Worm (Caenorhabditis elegans) whole organism, late embryonic: ENCODE results near the gene zip-1.

ENCODE experiments used
- C38D4.7 ChIP-seq: fragments of 200-800 bp; sonication (Bioruptor generic); optimal IDR thresholded peaks from 2 replicates; lab custom pipeline; 2018; ENCODE audit warnings: mild to moderate bottlenecking, missing genetic modification characterization, moderate library complexity, missing compliant biosample characterization
- F13H6.1 ChIP-seq: sonication (generic microtip); optimal IDR thresholded peaks from 2 replicates; lab custom pipeline; 2016; ENCODE audit warnings: missing genetic modification characterization, missing compliant biosample characterization
- Y22D7AL.16 ChIP-seq: sonication (generic microtip); optimal IDR thresholded peaks from 2 replicates; lab custom pipeline; 2016; ENCODE audit warnings: missing genetic modification characterization, missing compliant biosample characterization
- ceh-18 ChIP-seq: sonication (generic microtip); optimal IDR thresholded peaks from 2 replicates; lab custom pipeline; 2016; ENCODE audit warnings: missing genetic modification characterization, missing compliant biosample characterization
- ceh-45 ChIP-seq: fragments of 200-800 bp; sonication (Bioruptor generic); IDR thresholded peaks from 2 replicates; pipeline ENCODE4 v1.3.6; 2022; ENCODE audit warnings: missing genetic modification reagents, missing genetic modification characterization, missing compliant biosample characterization
- ceh-48 ChIP-seq: sonication (generic microtip); optimal IDR thresholded peaks from 2 replicates; lab custom pipeline; 2016; ENCODE audit warnings: missing genetic modification characterization, inconsistent platforms, missing compliant biosample characterization
- elt-2 ChIP-seq: sonication (generic microtip); optimal IDR thresholded peaks from 2 replicates; lab custom pipeline; 2016; ENCODE audit warnings: missing genetic modification reagents, missing genetic modification characterization, missing compliant biosample characterization
- ets-4 ChIP-seq: sonication (generic microtip); optimal IDR thresholded peaks from 2 replicates; lab custom pipeline; 2016; ENCODE audit warnings: missing genetic modification characterization, missing compliant biosample characterization
- fkh-10 ChIP-seq: fragments of 150-350 bp; optimal IDR thresholded peaks from 2 replicates; lab custom pipeline; 2014; ENCODE audit warnings: missing biosample characterization, missing genetic modification reagents, missing genetic modification characterization
- fkh-6 ChIP-seq: sonication (generic microtip); optimal IDR thresholded peaks from 2 replicates; lab custom pipeline; 2016; ENCODE audit warnings: missing genetic modification characterization, missing compliant biosample characterization
- hlh-13 ChIP-seq: fragments of 200-800 bp; sonication (Bioruptor generic); optimal IDR thresholded peaks from 2 replicates; lab custom pipeline; 2018; ENCODE audit warnings: mild to moderate bottlenecking, missing genetic modification characterization, missing compliant biosample characterization
- hlh-15 ChIP-seq: sonication (generic microtip); optimal IDR thresholded peaks from 2 replicates; lab custom pipeline; 2016; ENCODE audit warnings: missing genetic modification characterization, missing compliant biosample characterization
- hlh-30 ChIP-seq: sonication (generic microtip); optimal IDR thresholded peaks from 2 replicates; lab custom pipeline; 2017; ENCODE audit warnings: antibody characterized with exemption, missing genetic modification characterization, missing compliant biosample characterization; ENCODE audit not compliant: insufficient read depth
- hlh-6 ChIP-seq: sonication (generic microtip); optimal IDR thresholded peaks from 2 replicates; lab custom pipeline; 2016; ENCODE audit warnings: missing genotype, missing genetic modification characterization, missing compliant biosample characterization
- hlh-8 ChIP-seq: sonication (generic microtip); optimal IDR thresholded peaks from 2 replicates; lab custom pipeline; 2016; ENCODE audit warnings: missing genotype, missing genetic modification characterization, missing compliant biosample characterization
- lim-6 ChIP-seq: sonication (generic microtip); optimal IDR thresholded peaks from 2 replicates; lab custom pipeline; 2016; ENCODE audit warnings: missing genetic modification characterization, missing compliant biosample characterization
- lin-11 ChIP-seq: fragments of 200-800 bp; sonication (Bioruptor generic); optimal IDR thresholded peaks from 2 replicates; lab custom pipeline; 2018; ENCODE audit warnings: mild to moderate bottlenecking, missing genetic modification characterization, missing compliant biosample characterization
- madf-2 ChIP-seq: sonication (generic microtip); optimal IDR thresholded peaks from 2 replicates; lab custom pipeline; 2017; ENCODE audit warnings: missing genetic modification characterization, missing compliant biosample characterization
- nfya-1 ChIP-seq: sonication (generic microtip); optimal IDR thresholded peaks from 2 replicates; lab custom pipeline; 2017; ENCODE audit warnings: missing genetic modification characterization, mild to moderate bottlenecking, missing compliant biosample characterization, antibody characterized with exemption, moderate library complexity
- nhr-11 ChIP-seq: fragments of 150-350 bp; optimal IDR thresholded peaks from 2 replicates; lab custom pipeline; 2014; ENCODE audit warnings: missing biosample characterization, missing genetic modification characterization
- nhr-232 ChIP-seq: sonication (generic microtip); optimal IDR thresholded peaks from 2 replicates; lab custom pipeline; 2016; ENCODE audit warnings: missing genetic modification characterization, missing compliant biosample characterization
- odd-2 ChIP-seq: sonication (generic microtip); optimal IDR thresholded peaks from 2 replicates; lab custom pipeline; 2017; ENCODE audit warnings: antibody characterized with exemption, mild to moderate bottlenecking, missing genetic modification characterization, missing compliant biosample characterization
- pag-3 ChIP-seq: sonication (generic microtip); optimal IDR thresholded peaks from 2 replicates; lab custom pipeline; 2016; ENCODE audit warnings: missing compliant biosample characterization, missing genetic modification characterization, borderline replicate concordance
- pat-9 ChIP-seq: fragments of 200-800 bp; sonication (Bioruptor generic); optimal IDR thresholded peaks from 2 replicates; lab custom pipeline; 2018; ENCODE audit warnings: mild to moderate bottlenecking, missing genetic modification characterization, moderate library complexity, missing compliant biosample characterization
- pax-1 ChIP-seq: fragments of 150-350 bp; optimal IDR thresholded peaks from 2 replicates; lab custom pipeline; 2014; ENCODE audit warnings: missing biosample characterization, missing genetic modification characterization
- pha-4 ChIP-seq: fragments of 150-350 bp; optimal IDR thresholded peaks from 2 replicates; lab custom pipeline; 2018; ENCODE audit warnings: missing biosample characterization, missing genetic modification reagents, missing genetic modification characterization
- pqm-1 ChIP-seq: sonication (generic microtip); optimal IDR thresholded peaks from 2 replicates; lab custom pipeline; 2016; ENCODE audit warnings: missing genetic modification characterization, missing compliant biosample characterization
- pros-1 ChIP-seq: fragments of 150-350 bp; optimal IDR thresholded peaks from 2 replicates; lab custom pipeline; 2014; ENCODE audit warnings: missing biosample characterization, missing genetic modification reagents, missing genetic modification characterization
- sdc-2 ChIP-seq: sonication (generic microtip); optimal IDR thresholded peaks from 2 replicates; lab custom pipeline; 2016; ENCODE audit warnings: missing genotype, missing genetic modification characterization, missing compliant biosample characterization
- sox-2 ChIP-seq: fragments of 200-800 bp; sonication (Bioruptor generic); IDR thresholded peaks from 2 replicates; pipeline ENCODE4 v1.3.6; 2022; ENCODE audit warnings: missing genetic modification reagents, missing genetic modification characterization, missing compliant biosample characterization
- syd-9 ChIP-seq: sonication (generic microtip); optimal IDR thresholded peaks from 2 replicates; lab custom pipeline; 2016; ENCODE audit warnings: mild to moderate bottlenecking, missing genetic modification characterization, moderate library complexity, missing compliant biosample characterization
- tbx-2 ChIP-seq: sonication (generic microtip); optimal IDR thresholded peaks from 2 replicates; lab custom pipeline; 2016; ENCODE audit warnings: missing genetic modification characterization, missing compliant biosample characterization
- tbx-7 ChIP-seq: sonication (generic microtip); optimal IDR thresholded peaks from 2 replicates; lab custom pipeline; 2016; ENCODE audit warnings: missing genotype, missing genetic modification characterization, missing compliant biosample characterization
- unc-3 ChIP-seq, 2 experiments: fragments of 200-800 bp in 1 of 2; sonication (Bioruptor generic) in 1 of 2; sonication (generic microtip) in 1 of 2; conservative IDR thresholded peaks in 1 of 2; optimal IDR thresholded peaks in 1 of 2; 2 replicates each; pipeline versions ENCODE4 v1.3.6 to Lab custom; 2016 to 2022; ENCODE audit warnings: missing compliant biosample characterization in 2 of 2, missing genetic modification characterization in 2 of 2, missing genetic modification reagents in 1 of 2
- unc-42 ChIP-seq: sonication (generic microtip); optimal IDR thresholded peaks from 2 replicates; lab custom pipeline; 2016; ENCODE audit warnings: missing genotype, missing genetic modification characterization, missing compliant biosample characterization
- unc-55 ChIP-seq: sonication (generic microtip); optimal IDR thresholded peaks from 2 replicates; lab custom pipeline; 2017; ENCODE audit warnings: missing biosample characterization, missing genetic modification reagents, missing genetic modification characterization
- unc-86 ChIP-seq: sonication (generic microtip); optimal IDR thresholded peaks from 2 replicates; lab custom pipeline; 2016; ENCODE audit warnings: missing genetic modification characterization, missing compliant biosample characterization
- zip-5 ChIP-seq: sonication (generic microtip); optimal IDR thresholded peaks from 2 replicates; lab custom pipeline; 2016; ENCODE audit warnings: missing genetic modification characterization, missing compliant biosample characterization

zip-1 gene

DNA sequence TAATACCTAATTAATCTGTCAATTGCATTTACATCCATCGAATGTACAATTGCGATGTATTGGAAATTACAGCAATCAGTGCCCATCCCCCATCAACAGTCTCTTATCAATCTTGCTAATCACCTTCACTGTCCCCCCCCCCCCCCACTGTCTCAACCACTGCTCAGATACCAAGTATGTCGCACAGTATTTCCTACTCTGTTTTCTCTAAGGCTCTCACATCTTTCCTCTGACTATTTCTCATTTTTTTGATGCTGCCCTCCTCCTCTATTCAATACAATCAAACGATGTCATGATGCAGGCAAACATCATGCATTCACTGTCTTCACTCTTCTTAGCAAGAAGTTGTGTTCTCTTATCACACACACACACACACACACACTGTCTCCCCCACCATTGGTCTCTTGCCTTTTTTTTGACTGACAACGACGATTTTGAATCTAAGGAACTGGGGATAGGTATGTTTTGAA lies 6.0 kb upstream of the zip-1 start, which contains the start of the genes zip-12 and Y75B8A.63:
zip-12 (plus strand) TSS at position 387 of the 470 bp plus-strand sequence.
Y75B8A.63 (plus strand) TSS at position 420 of the 470 bp plus-strand sequence.
- TF ChIP-seq pros-1 (no peak), elt-2 (tag; lab: Kevin White, UChicago) (peak; percentile 73)

- peak; percentile 95 for TF ChIP-seq nfya-1
- TF ChIP-seq odd-2 (tag; lab: Kevin White, UChicago) = no peak
Observed at ce11 chrIII:12331300-12331699, 2.2 kb upstream of the zip-1 start.

- TF ChIP-seq Y22D7AL.16 (tag; lab: Kevin White, UChicago) (no peak), hlh-13 (GFP tag; lab: Kevin White, UChicago) (no peak), nfya-1 (peak; percentile 80)
Observed at ce11 chrIII:12334268-12334667, 723 bp downstream of the zip-1 start.

ce11 chrIII:12335400-12335994 lies 2.0 kb downstream of the zip-1 start:
- TF ChIP-seq sox-2 (no peak), F13H6.1 (no peak), ceh-18 (peak; percentile 20), unc-42 (tag; lab: Kevin White, UChicago) (peak; percentile 15), hlh-15 (tag; lab: Kevin White, UChicago) (no peak), fkh-6 (tag; lab: Kevin White, UChicago) (no peak), unc-3 (GFP tag; conservative IDR thresholded peaks at IDR 0.05; lab: Robert Waterston, UW) (no peak), unc-3 (tag; optimal IDR thresholded peaks at IDR 0.05; lab: Kevin White, UChicago) (no peak), nfya-1 (peak; percentile 62), unc-55 (peak; percentile 80), fkh-10 (GFP tag; lab: Kevin White, UChicago) (no peak), nhr-232 (tag; lab: Kevin White, UChicago) (no peak), hlh-30 (tag; lab: Kevin White, UChicago) (peak; percentile 19), Y22D7AL.16 (tag; lab: Kevin White, UChicago) (no peak), elt-2 (tag; lab: Kevin White, UChicago) (no peak), nhr-11 (tag; lab: Kevin White, UChicago) (no peak), ceh-45 (GFP tag; lab: Robert Waterston, UW) (no peak), pat-9 (no peak)

- no peak for TF ChIP-seq tbx-7
- no peak for TF ChIP-seq madf-2 (tag; lab: Kevin White, UChicago)
- TF ChIP-seq nfya-1 = peak; percentile 99
Observed at ce11 chrIII:12344940-12345339, 11.4 kb downstream of the zip-1 start.

- no peak for TF ChIP-seq syd-9 (tag; lab: Kevin White, UChicago)
- TF ChIP-seq nfya-1 = peak; percentile 81
Observed at ce11 chrIII:12349027-12349426, 15.5 kb downstream of the zip-1 start.

- TF ChIP-seq unc-86 (tag; lab: Kevin White, UChicago) (peak; percentile 53), lin-11 (tag; lab: Kevin White, UChicago) (peak; percentile 8), nhr-11 (tag; lab: Kevin White, UChicago) (no peak), unc-42 (tag; lab: Kevin White, UChicago) (peak; percentile 69), zip-5 (tag; lab: Kevin White, UChicago) (peak; percentile 84), F13H6.1 (peak; percentile 32), fkh-6 (tag; lab: Kevin White, UChicago) (peak; percentile 27), hlh-8 (tag; lab: Kevin White, UChicago) (peak; percentile 83), pqm-1 (tag; lab: Kevin White, UChicago) (peak; percentile 54), pag-3 (no peak), sox-2 (no peak), odd-2 (tag; lab: Kevin White, UChicago) (no peak), C38D4.7 (GFP tag; lab: Kevin White, UChicago) (no peak), hlh-30 (tag; lab: Kevin White, UChicago) (no peak), ceh-48 (tag; lab: Kevin White, UChicago) (no peak), pha-4 (no peak), tbx-2 (tag; lab: Kevin White, UChicago) (peak; percentile 88), sdc-2 (tag; lab: Kevin White, UChicago) (no peak), pax-1 (peak; percentile 15), ets-4 (tag; lab: Kevin White, UChicago) (peak; percentile 93), hlh-6 (tag; lab: Kevin White, UChicago) (no peak), pat-9 (peak; percentile 72), lim-6 (tag; lab: Kevin White, UChicago) (peak; percentile 65)
Observed at ce11 chrIII:12351301-12351700, 17.8 kb downstream of the zip-1 start, which contains the start of the genes pph-4.1 and Y75B8A.31. TSS of gene pph-4.1 (minus strand) at chrIII:12351336. TSS of gene Y75B8A.31 (plus strand) at chrIII:12351642.
